Worm (Caenorhabditis elegans) whole organism, midembryonic: Measurements from ENCODE around the gene Y38F1A.4.

Source experiments
- T22C8.4 ChIP-seq: fragments of 200-800 bp; sonication (Bioruptor generic); IDR thresholded peaks from 2 replicates; pipeline ENCODE4 v1.3.6; 2022; ENCODE audit warnings: missing genetic modification characterization, missing compliant biosample characterization
- cog-1 ChIP-seq: sonication (generic microtip); optimal IDR thresholded peaks from 2 replicates; lab custom pipeline; 2016; ENCODE audit warnings: missing genetic modification characterization, missing compliant biosample characterization
- flt-1 ChIP-seq: fragments of 200-800 bp; sonication (Bioruptor generic); IDR thresholded peaks from 2 replicates; pipeline ENCODE4 v1.3.6; 2022; ENCODE audit warnings: missing genetic modification characterization, missing compliant biosample characterization
- klf-2 ChIP-seq: fragments of 200-800 bp; sonication (Bioruptor generic); conservative IDR thresholded peaks from 2 replicates; pipeline ENCODE4 v1.3.6; 2022; ENCODE audit warnings: missing genetic modification reagents, missing genetic modification characterization, missing compliant biosample characterization
- med-1 ChIP-seq: sonication (generic microtip); optimal IDR thresholded peaks from 2 replicates; lab custom pipeline; 2017; ENCODE audit warnings: missing genetic modification characterization, mild to moderate bottlenecking, missing compliant biosample characterization, antibody characterized with exemption, missing genetic modification reagents; ENCODE audit not compliant: insufficient read depth
- ref-1 ChIP-seq: fragments of 200-800 bp; sonication (Bioruptor generic); conservative IDR thresholded peaks from 2 replicates; pipeline ENCODE4 v1.3.6; 2022; ENCODE audit warnings: missing genetic modification reagents, missing genetic modification characterization, missing compliant biosample characterization
- tab-1 ChIP-seq: fragments of 200-800 bp; sonication (Bioruptor generic); IDR thresholded peaks from 2 replicates; pipeline ENCODE4 v1.3.6; 2022; ENCODE audit warnings: missing genetic modification characterization, missing compliant biosample characterization
- ztf-23 ChIP-seq: fragments of 200-800 bp; sonication (Bioruptor generic); IDR thresholded peaks from 2 replicates; pipeline ENCODE4 v1.3.6; 2022; ENCODE audit warnings: missing genetic modification reagents, missing genetic modification characterization, missing compliant biosample characterization
- ztf-29 ChIP-seq: fragments of 200-800 bp; sonication (Bioruptor generic); IDR thresholded peaks from 2 replicates; pipeline ENCODE4 v1.3.6; 2022; ENCODE audit warnings: missing genetic modification reagents, missing genetic modification characterization, missing compliant biosample characterization

Gene Y38F1A.4

DNA sequence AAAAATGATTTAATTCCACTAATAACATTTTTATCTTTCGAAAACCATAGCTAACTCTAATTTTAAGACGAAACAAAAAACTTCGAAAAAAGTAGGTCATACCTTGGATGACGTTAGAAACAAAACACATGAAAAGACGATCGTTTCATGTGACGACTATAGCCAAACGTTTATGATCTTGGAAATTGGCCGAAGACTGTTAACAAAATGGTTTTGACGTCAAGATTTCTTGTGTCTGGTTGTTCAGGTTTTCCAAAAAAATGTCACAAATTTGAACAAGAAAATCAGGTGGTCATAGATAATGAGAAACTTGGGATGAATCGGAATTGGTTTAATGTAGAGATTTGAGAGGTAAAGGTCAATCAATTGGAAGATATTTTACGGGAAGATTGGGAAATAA, 33.7 kb upstream of the Y38F1A.4 start:
- TF ChIP-seq tab-1 (GFP tag; lab: Robert Waterston, UW), result no peak

DNA sequence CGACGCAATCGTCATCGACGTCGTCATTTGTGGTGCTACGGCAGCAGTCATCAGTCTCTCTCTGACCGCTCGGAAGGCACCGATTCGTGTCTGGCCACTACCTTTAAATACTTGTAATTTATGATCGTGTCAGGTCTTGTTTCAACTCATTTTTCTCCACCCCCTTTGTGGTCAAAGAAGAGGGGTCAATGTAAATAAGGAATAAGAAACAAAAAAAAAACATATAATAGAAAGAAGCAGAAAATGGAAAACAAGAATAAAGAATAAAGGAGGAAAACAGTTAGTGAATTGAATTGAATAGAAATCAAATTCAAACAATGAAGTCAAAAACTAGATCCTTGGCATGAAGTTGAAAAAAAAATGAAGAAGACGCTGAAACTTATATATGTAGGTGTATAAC, 31.2 kb upstream of the Y38F1A.4 start, which contains the start of gene Y38F1A.8:
TSS of gene Y38F1A.8 (minus strand) at position 101 of the 400 bp plus-strand sequence.
- TF ChIP-seq tab-1 (GFP tag; lab: Robert Waterston, UW), result no peak
- no peak for TF ChIP-seq ztf-23 (GFP tag; lab: Robert Waterston, UW)

DNA sequence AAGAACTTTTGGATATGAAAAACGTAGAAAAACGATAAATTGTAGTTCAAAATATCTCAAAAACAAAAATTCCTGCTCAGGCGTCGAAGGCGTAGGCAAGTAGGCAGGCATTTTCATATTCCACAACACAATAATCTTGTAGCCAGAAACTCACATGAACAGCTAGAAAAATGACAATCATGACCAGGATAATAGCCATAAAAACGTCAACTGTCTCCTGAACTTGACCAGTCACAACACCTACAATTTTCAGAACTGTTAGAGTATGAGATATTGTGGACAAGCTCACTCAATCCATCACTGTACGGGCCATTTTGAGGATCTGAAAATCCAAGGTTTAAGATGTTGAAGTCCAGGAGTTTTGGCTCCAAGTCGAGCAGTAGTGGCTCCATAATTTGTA, 27.9 kb upstream of the Y38F1A.4 start, which contains the start of gene Y38F1A.7:
TSS of gene Y38F1A.7 (minus strand) at position 392 of the 400 bp plus-strand sequence.
- TF ChIP-seq cog-1 (tag; lab: Kevin White, UChicago) (no peak), ref-1 (no peak)

ce11 chrII:12996249-12996648, 26.7 kb upstream of the Y38F1A.4 start, which contains the start of gene hphd-1:
Gene hphd-1 (minus strand): TSS chrII:12996571.
- TF ChIP-seq ztf-23 (GFP tag; lab: Robert Waterston, UW) (no peak), ztf-29 (no peak), ref-1 (no peak), tab-1 (GFP tag; lab: Robert Waterston, UW) (no peak), cog-1 (tag; lab: Kevin White, UChicago) (no peak), med-1 (no peak), flt-1 (GFP tag; lab: Robert Waterston, UW) (no peak), klf-2 (GFP tag; lab: Robert Waterston, UW) (no peak), T22C8.4 (GFP tag; lab: Robert Waterston, UW) (no peak)

DNA sequence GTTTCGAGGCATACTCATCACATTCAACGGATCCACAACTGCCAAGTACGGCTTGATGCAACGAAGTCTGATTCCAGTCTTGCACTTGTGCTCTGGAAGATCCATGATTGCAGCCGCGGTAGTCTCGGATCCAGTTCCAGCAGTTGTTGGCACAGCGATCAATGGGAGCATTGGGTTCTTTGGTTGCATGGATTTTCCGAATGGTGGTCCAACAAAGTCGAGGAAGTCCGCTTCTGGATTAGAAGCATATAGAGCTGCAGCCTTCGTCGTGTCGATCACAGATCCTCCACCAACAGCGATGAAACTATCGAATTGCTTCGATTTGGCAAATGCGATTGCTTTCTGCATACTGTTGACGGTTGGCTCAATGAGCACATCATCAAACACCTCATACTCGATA, 25.8 kb upstream of the Y38F1A.4 start:
- TF ChIP-seq cog-1 (tag; lab: Kevin White, UChicago), result no peak
- no peak for TF ChIP-seq flt-1 (GFP tag; lab: Robert Waterston, UW)
- TF ChIP-seq T22C8.4 (GFP tag; lab: Robert Waterston, UW), result no peak
- no peak for TF ChIP-seq ztf-29
- TF ChIP-seq med-1, result no peak

DNA sequence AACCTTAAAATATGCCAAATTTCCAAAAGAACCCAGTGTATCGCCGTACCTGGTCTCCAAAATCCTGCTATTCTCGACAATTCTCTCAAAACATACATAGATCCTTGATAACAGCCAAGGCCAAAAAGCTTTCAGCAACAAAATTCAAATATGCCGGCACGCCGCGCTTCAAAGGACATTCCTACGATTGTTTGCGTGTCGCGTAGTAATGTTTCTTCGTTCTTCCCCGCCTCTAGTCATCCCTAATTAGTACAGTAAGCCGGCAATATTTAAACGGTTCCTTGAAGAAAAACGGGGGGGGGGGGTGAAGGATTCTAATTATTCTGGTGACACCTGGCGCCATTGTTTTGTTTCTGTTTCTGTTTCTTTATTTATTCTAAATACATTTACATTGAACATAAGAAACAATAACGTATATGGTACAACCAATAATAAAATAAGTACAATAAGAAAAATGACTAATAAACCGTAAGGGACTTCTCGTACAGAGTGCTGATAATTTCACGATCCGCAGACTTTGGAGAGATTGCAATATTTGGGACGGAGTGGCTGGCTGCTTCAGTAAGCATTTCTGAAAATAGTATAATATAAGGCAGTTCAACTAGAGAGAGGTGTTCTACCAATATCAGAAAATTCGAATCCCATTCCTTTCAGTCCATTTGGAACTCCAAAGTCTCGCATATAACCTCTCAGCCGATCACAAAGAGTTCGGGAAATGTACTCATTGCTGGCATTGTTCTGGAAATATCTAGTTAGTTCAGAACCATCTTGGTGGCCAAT, 24.7 kb upstream of the Y38F1A.4 start:
- no peak for TF ChIP-seq flt-1 (GFP tag; lab: Robert Waterston, UW)
- TF ChIP-seq med-1, result no peak
- TF ChIP-seq ref-1, result no peak
- TF ChIP-seq klf-2 (GFP tag; lab: Robert Waterston, UW), result no peak
- TF ChIP-seq T22C8.4 (GFP tag; lab: Robert Waterston, UW), result no peak
- TF ChIP-seq cog-1 (tag; lab: Kevin White, UChicago), result no peak
- TF ChIP-seq tab-1 (GFP tag; lab: Robert Waterston, UW), result no peak
- TF ChIP-seq ztf-29, result no peak
- TF ChIP-seq ztf-23 (GFP tag; lab: Robert Waterston, UW), result no peak

DNA sequence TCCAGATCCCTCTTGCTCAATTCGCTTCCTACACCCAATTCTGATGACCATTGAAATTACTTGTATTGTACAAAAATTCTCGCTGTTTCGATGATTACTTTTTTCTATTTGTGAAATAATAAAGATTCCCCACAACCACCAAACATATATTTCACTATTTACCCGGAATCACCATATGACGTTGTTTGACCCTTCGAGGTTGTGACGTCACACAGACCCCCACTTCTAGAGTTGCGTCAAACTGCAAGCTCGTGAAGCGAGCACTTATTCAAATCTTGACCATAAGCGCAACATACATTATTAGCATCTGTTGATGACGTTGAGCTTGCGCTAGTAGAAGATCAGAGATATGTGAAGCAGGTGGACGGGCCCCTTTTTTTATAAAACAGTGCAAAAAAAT, 23.5 kb upstream of the Y38F1A.4 start:
- TF ChIP-seq ref-1 (no peak), ztf-29 (no peak), flt-1 (GFP tag; lab: Robert Waterston, UW) (no peak), cog-1 (tag; lab: Kevin White, UChicago) (no peak), ztf-23 (GFP tag; lab: Robert Waterston, UW) (no peak), T22C8.4 (GFP tag; lab: Robert Waterston, UW) (no peak), med-1 (no peak), tab-1 (GFP tag; lab: Robert Waterston, UW) (no peak), klf-2 (GFP tag; lab: Robert Waterston, UW) (no peak)

- no peak for TF ChIP-seq ztf-29
- no peak for TF ChIP-seq T22C8.4 (GFP tag; lab: Robert Waterston, UW)
- TF ChIP-seq tab-1 (GFP tag; lab: Robert Waterston, UW), result no peak
- no peak for TF ChIP-seq ref-1
- no peak for TF ChIP-seq ztf-23 (GFP tag; lab: Robert Waterston, UW)
- no peak for TF ChIP-seq klf-2 (GFP tag; lab: Robert Waterston, UW)
- no peak for TF ChIP-seq med-1
- no peak for TF ChIP-seq cog-1 (tag; lab: Kevin White, UChicago)
- no peak for TF ChIP-seq flt-1 (GFP tag; lab: Robert Waterston, UW)
Observed at ce11 chrII:12992193-12992592, 22.7 kb upstream of the Y38F1A.4 start.

- TF ChIP-seq med-1 (no peak), cog-1 (tag; lab: Kevin White, UChicago) (no peak), ref-1 (no peak), klf-2 (GFP tag; lab: Robert Waterston, UW) (no peak), T22C8.4 (GFP tag; lab: Robert Waterston, UW) (no peak), flt-1 (GFP tag; lab: Robert Waterston, UW) (no peak), tab-1 (GFP tag; lab: Robert Waterston, UW) (no peak), ztf-23 (GFP tag; lab: Robert Waterston, UW) (no peak), ztf-29 (no peak)
Observed at ce11 chrII:12991594-12991993, 22.1 kb upstream of the Y38F1A.4 start.

ce11 chrII:12990964-12991593, 21.6 kb upstream of the Y38F1A.4 start:
- TF ChIP-seq ztf-23 (GFP tag; lab: Robert Waterston, UW) (no peak), ref-1 (no peak), med-1 (no peak), cog-1 (tag; lab: Kevin White, UChicago) (no peak)
